Fruit fly (Drosophila melanogaster) S2 (cell line): ENCODE data around the gene CG32388.

ENCODE experiments used
- CG8478 ChIP-seq: fragments of >200 bp; optimal IDR thresholded peaks from 2 replicates; lab custom pipeline; 2018
- CTCF ChIP-seq, 2 experiments: fragments of >200 bp; optimal IDR thresholded peaks; 2 replicates each; lab custom pipeline; 2018

DNA sequence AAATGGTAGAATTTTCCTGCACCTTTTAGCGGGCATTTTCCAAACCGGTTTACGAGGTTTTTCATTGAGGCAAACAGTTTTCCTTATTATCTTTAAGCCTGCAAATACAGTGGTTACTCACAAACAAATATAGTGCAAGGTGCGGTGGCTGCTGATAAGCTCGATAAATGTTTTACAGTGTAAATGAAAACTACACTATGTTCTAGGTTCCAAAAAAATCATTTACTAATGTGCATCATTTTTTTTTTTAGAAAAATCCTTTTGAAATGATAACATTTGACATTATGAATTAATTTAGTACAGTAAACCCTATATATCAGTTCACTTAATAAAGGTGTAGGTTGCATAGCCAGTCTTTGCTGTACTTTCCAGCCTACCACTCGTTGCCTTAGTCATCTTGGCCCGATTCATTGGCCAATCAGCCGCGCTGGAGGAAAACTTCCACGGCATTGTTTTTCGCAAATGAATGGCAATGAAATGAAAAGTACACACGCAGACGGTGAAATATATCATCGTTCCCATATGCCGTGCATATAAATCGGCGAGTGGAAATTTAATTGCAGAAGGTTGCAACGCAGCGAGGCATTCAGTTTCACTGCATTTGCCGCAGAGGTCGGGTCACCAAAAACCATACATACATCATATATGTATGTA lies 6.2 kb downstream of the CG32388 start:
- TF ChIP-seq CG8478, result no peak
- no peak for TF ChIP-seq CTCF (optimal IDR thresholded peaks at IDR 0.05; lab: Kevin White, UChicago)
